Worm (Caenorhabditis elegans) whole organism, late embryonic: Measurements from ENCODE around the gene trf-1.

Experiments used
- C38D4.7 ChIP-seq: fragments of 200-800 bp; sonication (Bioruptor generic); optimal IDR thresholded peaks from 2 replicates; lab custom pipeline; 2018; ENCODE audit warnings: mild to moderate bottlenecking, missing genetic modification characterization, moderate library complexity, missing compliant biosample characterization
- K09A11.1 ChIP-seq: sonication (generic microtip); optimal IDR thresholded peaks from 2 replicates; lab custom pipeline; 2017; ENCODE audit warnings: antibody characterized with exemption, mild to moderate bottlenecking, missing genetic modification characterization, missing compliant biosample characterization; ENCODE audit not compliant: insufficient read depth
- T23F11.4 ChIP-seq: fragments of 200-800 bp; sonication (Bioruptor generic); optimal IDR thresholded peaks from 2 replicates; lab custom pipeline; 2018; ENCODE audit warnings: mild to moderate bottlenecking, missing genetic modification characterization, missing compliant biosample characterization
- ama-1 ChIP-seq: fragments of 150-350 bp; optimal IDR thresholded peaks from 2 replicates; lab custom pipeline; 2014
- ceh-18 ChIP-seq: sonication (generic microtip); optimal IDR thresholded peaks from 2 replicates; lab custom pipeline; 2016; ENCODE audit warnings: missing genetic modification characterization, missing compliant biosample characterization
- ceh-2 ChIP-seq: sonication (generic microtip); optimal IDR thresholded peaks from 2 replicates; lab custom pipeline; 2016; ENCODE audit warnings: missing genotype, missing genetic modification characterization, missing compliant biosample characterization
- ceh-30 ChIP-seq: fragments of 150-350 bp; optimal IDR thresholded peaks from 2 replicates; lab custom pipeline; 2014; ENCODE audit warnings: missing biosample characterization, missing genetic modification characterization
- ceh-31 ChIP-seq: sonication (generic microtip); optimal IDR thresholded peaks from 2 replicates; lab custom pipeline; 2016; ENCODE audit warnings: missing genetic modification characterization, missing compliant biosample characterization
- ceh-45 ChIP-seq: fragments of 200-800 bp; sonication (Bioruptor generic); IDR thresholded peaks from 2 replicates; pipeline ENCODE4 v1.3.6; 2022; ENCODE audit warnings: missing genetic modification reagents, missing genetic modification characterization, missing compliant biosample characterization
- ceh-48 ChIP-seq: sonication (generic microtip); optimal IDR thresholded peaks from 2 replicates; lab custom pipeline; 2016; ENCODE audit warnings: missing genetic modification characterization, inconsistent platforms, missing compliant biosample characterization
- ceh-9 ChIP-seq: sonication (generic microtip); optimal IDR thresholded peaks from 2 replicates; lab custom pipeline; 2016; ENCODE audit warnings: mild to moderate bottlenecking, missing genetic modification characterization, inconsistent platforms, missing compliant biosample characterization
- che-1 ChIP-seq: sonication (generic microtip); optimal IDR thresholded peaks from 2 replicates; lab custom pipeline; 2016; ENCODE audit warnings: mild to moderate bottlenecking, missing genetic modification characterization, missing compliant biosample characterization
- dve-1 ChIP-seq: sonication (generic microtip); optimal IDR thresholded peaks from 2 replicates; lab custom pipeline; 2017; ENCODE audit warnings: antibody characterized with exemption, mild to moderate bottlenecking, missing genetic modification characterization, missing compliant biosample characterization
- elt-4 ChIP-seq: sonication (generic microtip); optimal IDR thresholded peaks from 2 replicates; lab custom pipeline; 2016; ENCODE audit warnings: missing genetic modification characterization, missing compliant biosample characterization
- ets-4 ChIP-seq: sonication (generic microtip); optimal IDR thresholded peaks from 2 replicates; lab custom pipeline; 2016; ENCODE audit warnings: missing genetic modification characterization, missing compliant biosample characterization
- eyg-1 ChIP-seq: sonication (generic microtip); optimal IDR thresholded peaks from 2 replicates; lab custom pipeline; 2016; ENCODE audit warnings: missing genotype, missing genetic modification characterization, missing compliant biosample characterization
- fax-1 ChIP-seq: sonication (generic microtip); optimal IDR thresholded peaks from 2 replicates; lab custom pipeline; 2016; ENCODE audit warnings: missing genotype, missing genetic modification characterization, missing compliant biosample characterization
- fkh-6 ChIP-seq: sonication (generic microtip); optimal IDR thresholded peaks from 2 replicates; lab custom pipeline; 2016; ENCODE audit warnings: missing genetic modification characterization, missing compliant biosample characterization
- hlh-13 ChIP-seq: fragments of 200-800 bp; sonication (Bioruptor generic); optimal IDR thresholded peaks from 2 replicates; lab custom pipeline; 2018; ENCODE audit warnings: mild to moderate bottlenecking, missing genetic modification characterization, missing compliant biosample characterization
- hlh-6 ChIP-seq: sonication (generic microtip); optimal IDR thresholded peaks from 2 replicates; lab custom pipeline; 2016; ENCODE audit warnings: missing genotype, missing genetic modification characterization, missing compliant biosample characterization
- lin-11 ChIP-seq: fragments of 200-800 bp; sonication (Bioruptor generic); optimal IDR thresholded peaks from 2 replicates; lab custom pipeline; 2018; ENCODE audit warnings: mild to moderate bottlenecking, missing genetic modification characterization, missing compliant biosample characterization
- nfya-1 ChIP-seq: sonication (generic microtip); optimal IDR thresholded peaks from 2 replicates; lab custom pipeline; 2017; ENCODE audit warnings: missing genetic modification characterization, mild to moderate bottlenecking, missing compliant biosample characterization, antibody characterized with exemption, moderate library complexity
- nhr-11 ChIP-seq: fragments of 150-350 bp; optimal IDR thresholded peaks from 2 replicates; lab custom pipeline; 2014; ENCODE audit warnings: missing biosample characterization, missing genetic modification characterization
- odd-2 ChIP-seq: sonication (generic microtip); optimal IDR thresholded peaks from 2 replicates; lab custom pipeline; 2017; ENCODE audit warnings: antibody characterized with exemption, mild to moderate bottlenecking, missing genetic modification characterization, missing compliant biosample characterization
- pax-1 ChIP-seq: fragments of 150-350 bp; optimal IDR thresholded peaks from 2 replicates; lab custom pipeline; 2014; ENCODE audit warnings: missing biosample characterization, missing genetic modification characterization
- pros-1 ChIP-seq: fragments of 150-350 bp; optimal IDR thresholded peaks from 2 replicates; lab custom pipeline; 2014; ENCODE audit warnings: missing biosample characterization, missing genetic modification reagents, missing genetic modification characterization
- sdc-2 ChIP-seq: sonication (generic microtip); optimal IDR thresholded peaks from 2 replicates; lab custom pipeline; 2016; ENCODE audit warnings: missing genotype, missing genetic modification characterization, missing compliant biosample characterization
- sox-4 ChIP-seq: sonication (generic microtip); optimal IDR thresholded peaks from 2 replicates; lab custom pipeline; 2017; ENCODE audit warnings: mild to moderate bottlenecking, missing genetic modification characterization, inconsistent platforms, missing compliant biosample characterization
- ttx-3 ChIP-seq: sonication (generic microtip); optimal IDR thresholded peaks from 2 replicates; lab custom pipeline; 2016; ENCODE audit warnings: missing genetic modification reagents, missing genetic modification characterization, missing compliant biosample characterization
- unc-3 ChIP-seq, 2 experiments: fragments of 200-800 bp in 1 of 2; sonication (Bioruptor generic) in 1 of 2; sonication (generic microtip) in 1 of 2; conservative IDR thresholded peaks in 1 of 2; optimal IDR thresholded peaks in 1 of 2; 2 replicates each; pipeline versions ENCODE4 v1.3.6 to Lab custom; 2016 to 2022; ENCODE audit warnings: missing compliant biosample characterization in 2 of 2, missing genetic modification characterization in 2 of 2, missing genetic modification reagents in 1 of 2
- unc-42 ChIP-seq: sonication (generic microtip); optimal IDR thresholded peaks from 2 replicates; lab custom pipeline; 2016; ENCODE audit warnings: missing genotype, missing genetic modification characterization, missing compliant biosample characterization
- unc-86 ChIP-seq: sonication (generic microtip); optimal IDR thresholded peaks from 2 replicates; lab custom pipeline; 2016; ENCODE audit warnings: missing genetic modification characterization, missing compliant biosample characterization
- zip-5 ChIP-seq: sonication (generic microtip); optimal IDR thresholded peaks from 2 replicates; lab custom pipeline; 2016; ENCODE audit warnings: missing genetic modification characterization, missing compliant biosample characterization

The trf-1 gene

DNA sequence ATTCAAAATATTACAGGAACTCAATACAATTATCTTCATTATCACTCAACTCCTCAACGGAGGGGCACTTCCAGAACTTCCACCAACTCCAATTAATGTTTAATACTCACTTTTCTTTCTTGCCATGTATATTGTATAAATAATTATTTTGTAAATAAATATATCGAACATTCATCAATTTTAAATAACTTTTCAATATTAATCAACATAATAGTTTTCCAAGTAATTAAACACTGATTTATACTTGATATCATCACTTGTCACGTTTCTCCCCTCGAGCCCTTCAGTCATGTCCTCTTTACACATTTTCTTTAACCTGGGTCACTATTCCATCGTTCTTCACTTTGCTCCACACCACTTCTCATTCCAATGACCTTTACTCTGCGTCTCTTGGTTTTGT is 27.3 kb upstream of the trf-1 start, which contains the start of gene mig-18 (continued):
- TF ChIP-seq ceh-31 (tag; lab: Kevin White, UChicago): no peak

DNA sequence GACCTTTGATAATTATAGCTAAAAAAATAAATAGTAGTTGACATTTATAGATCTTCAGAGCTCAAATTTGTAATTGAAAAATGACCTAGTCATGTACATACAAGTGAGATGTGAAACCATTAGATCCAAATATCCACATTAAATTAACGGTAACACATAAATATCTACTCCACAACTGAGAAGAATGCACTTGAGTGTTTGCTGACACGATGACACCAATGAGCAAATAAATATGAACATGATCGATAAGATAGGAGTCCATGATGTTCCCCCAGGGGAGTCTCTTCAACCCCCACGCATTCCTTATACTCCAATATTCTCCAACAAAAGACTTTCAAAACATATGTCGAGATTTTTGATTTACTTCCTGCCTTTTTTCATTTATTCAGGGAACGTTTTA is 25.8 kb upstream of the trf-1 start, which contains the start of gene ttr-52:
Gene ttr-52, plus strand, starts transcription at position 301 of the 400 bp plus-strand sequence.
- TF ChIP-seq fkh-6 (tag; lab: Kevin White, UChicago) (no peak), ceh-45 (GFP tag; lab: Robert Waterston, UW) (no peak)

ce11 chrIII:13405504-13405903 is 24.8 kb upstream of the trf-1 start, which contains the start of gene nas-1:
Gene nas-1 (plus strand): TSS chrIII:13405804.
- no peak for TF ChIP-seq hlh-6 (tag; lab: Kevin White, UChicago)
- TF ChIP-seq fkh-6 (tag; lab: Kevin White, UChicago): no peak
- no peak for TF ChIP-seq ceh-31 (tag; lab: Kevin White, UChicago)
- no peak for TF ChIP-seq ama-1 (lab: Kevin White, UChicago)
- no peak for TF ChIP-seq sox-4
- no peak for TF ChIP-seq unc-42 (tag; lab: Kevin White, UChicago)
- TF ChIP-seq che-1 (tag; lab: Kevin White, UChicago): no peak

DNA sequence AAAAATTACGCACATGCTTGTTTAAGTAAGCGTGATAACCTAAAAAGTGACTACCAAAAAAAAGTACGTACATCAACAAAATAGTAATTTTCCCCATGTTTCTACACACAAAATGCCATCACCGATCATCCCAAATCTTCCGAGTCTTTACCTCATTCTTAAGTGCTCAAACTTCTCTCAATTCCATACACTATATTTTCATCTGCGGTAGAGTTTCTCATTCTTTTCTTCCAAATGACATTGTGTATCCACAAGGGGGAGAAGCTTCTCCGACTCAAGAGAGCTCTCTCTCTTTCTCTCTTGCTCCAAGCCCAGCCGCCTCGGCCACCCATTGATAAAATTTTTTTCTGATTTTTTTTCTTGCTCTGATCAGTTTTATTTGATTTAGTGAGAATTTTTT is 20.8 kb upstream of the trf-1 start, which contains the start of gene myo-6:
Gene myo-6, plus strand, starts transcription at position 301 of the 400 bp plus-strand sequence.
- no peak for TF ChIP-seq C38D4.7 (GFP tag; lab: Kevin White, UChicago)
- no peak for TF ChIP-seq pros-1
- no peak for TF ChIP-seq lin-11 (tag; lab: Kevin White, UChicago)
- no peak for TF ChIP-seq pax-1
- no peak for TF ChIP-seq nfya-1
- no peak for TF ChIP-seq hlh-13 (GFP tag; lab: Kevin White, UChicago)
- TF ChIP-seq ceh-9 (tag; lab: Kevin White, UChicago): no peak
- no peak for TF ChIP-seq elt-4 (tag; lab: Kevin White, UChicago)
- TF ChIP-seq odd-2 (tag; lab: Kevin White, UChicago): no peak
- no peak for TF ChIP-seq che-1 (tag; lab: Kevin White, UChicago)
- TF ChIP-seq ceh-48: no peak
- no peak for TF ChIP-seq nhr-11
- TF ChIP-seq ttx-3 (tag; lab: Kevin White, UChicago): no peak
- TF ChIP-seq, all 69 proteins: peak for 0

DNA sequence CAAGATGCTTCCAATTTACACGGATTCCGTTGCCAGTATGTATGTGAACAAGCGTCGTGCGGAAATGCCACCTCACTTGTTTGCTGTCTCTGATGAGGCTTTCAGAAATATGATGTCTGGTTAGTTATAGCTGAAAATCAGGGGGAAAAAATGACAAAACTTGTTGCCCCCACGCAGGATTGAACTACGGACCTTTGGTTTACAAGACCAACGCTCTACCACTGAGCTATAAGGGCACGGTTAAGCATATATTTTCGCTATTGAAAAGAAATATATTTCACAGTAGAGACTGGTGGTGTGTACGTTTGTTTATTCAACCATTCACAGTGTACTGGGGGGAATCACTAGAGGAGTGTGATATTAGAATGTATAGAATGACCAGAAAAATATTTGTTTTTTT is 19.1 kb upstream of the trf-1 start:
- no peak for TF ChIP-seq zip-5
- no peak for TF ChIP-seq eyg-1 (tag; lab: Kevin White, UChicago)
- no peak for TF ChIP-seq ceh-18 (tag; lab: Kevin White, UChicago)
- TF ChIP-seq nfya-1: no peak
- TF ChIP-seq odd-2 (tag; lab: Kevin White, UChicago): no peak
- no peak for TF ChIP-seq dve-1
- TF ChIP-seq T23F11.4 (GFP tag; lab: Kevin White, UChicago): no peak
- no peak for TF ChIP-seq ceh-30 (tag; lab: Kevin White, UChicago)
- no peak for TF ChIP-seq unc-3 (GFP tag; conservative IDR thresholded peaks at IDR 0.05; lab: Robert Waterston, UW)
- no peak for TF ChIP-seq unc-3 (tag; optimal IDR thresholded peaks at IDR 0.05; lab: Kevin White, UChicago)
- no peak for TF ChIP-seq fax-1
- TF ChIP-seq ceh-2: no peak
- TF ChIP-seq sdc-2 (tag; lab: Kevin White, UChicago): no peak
- no peak for TF ChIP-seq ceh-48
- TF ChIP-seq ets-4 (tag; lab: Kevin White, UChicago): no peak
- TF ChIP-seq unc-86 (tag; lab: Kevin White, UChicago): no peak
- TF ChIP-seq K09A11.1 (tag; lab: Kevin White, UChicago): no peak
